Worm (Caenorhabditis elegans): Measurements from ENCODE around the gene arrd-15.

- TF ChIP-seq zip-5 (tag; optimal IDR thresholded peaks at IDR 0.05) (no peak), sox-2 (GFP tag; IDR thresholded peaks at IDR 0.05) (no peak), rnt-1 (tag; optimal IDR thresholded peaks at IDR 0.05) (no peak), elt-4 (tag; optimal IDR thresholded peaks at IDR 0.05) (no peak), syd-9 (tag; optimal IDR thresholded peaks at IDR 0.05) (no peak), Y22D7AL.16 (tag; optimal IDR thresholded peaks at IDR 0.05) (no peak), pag-3 (tag; optimal IDR thresholded peaks at IDR 0.05; ENCODE audit: borderline replicate concordance) (no peak), ceh-24 (tag; optimal IDR thresholded peaks at IDR 0.05) (no peak), pha-4 (tag; optimal IDR thresholded peaks at IDR 0.05) (no peak), ceh-9 (tag; optimal IDR thresholded peaks at IDR 0.05) (no peak), hlh-30 (tag; optimal IDR thresholded peaks at IDR 0.05; ENCODE audit: insufficient read depth) (no peak), C08G9.2 (tag; optimal IDR thresholded peaks at IDR 0.05) (no peak)
These were observed 11.9 kb upstream of the arrd-15 start, which contains the start of gene cdc-25.3 for ce11 chrIII:8917879-8918381.
